Fruit fly (Drosophila melanogaster): ENCODE results near the gene Nt5a.

Nt5a gene

dm6 chr3L:1307005-1307632 lies at the start of gene Nt5a, which contains the start of gene Ctr9:
TSS of gene Nt5a (minus strand) at chr3L:1307418.
TSS of gene Ctr9 (plus strand) at chr3L:1307224.
- peak; percentile 44 for TF ChIP-seq Sp1 (GFP tag; optimal IDR thresholded peaks at IDR 0.05)
- no peak for TF ChIP-seq Rel (GFP tag; optimal IDR thresholded peaks at IDR 0.05)
- peak; percentile 66 for TF ChIP-seq Rel (tag; optimal IDR thresholded peaks at IDR 0.05)
- TF ChIP-seq ey (GFP tag; optimal IDR thresholded peaks at IDR 0.05), result peak; percentile 58
- peak; percentile 38 for TF ChIP-seq CG9705 (GFP tag; optimal IDR thresholded peaks at IDR 0.05)
- TF ChIP-seq foxo (GFP tag; optimal IDR thresholded peaks at IDR 0.05), result peak in 1 of 2 experiments; percentile 69
- TF ChIP-seq woc (GFP tag; optimal IDR thresholded peaks at IDR 0.05), result no peak
- peak; percentile 64 for TF ChIP-seq rgr (GFP tag; optimal IDR thresholded peaks at IDR 0.05)
- TF ChIP-seq HLH106 (tag; optimal IDR thresholded peaks at IDR 0.05), result peak; percentile 55
- no peak for TF ChIP-seq Hr78 (GFP tag; optimal IDR thresholded peaks at IDR 0.05)
- no peak for TF ChIP-seq pan (optimal IDR thresholded peaks at IDR 0.05)
- peak; percentile 89 for TF ChIP-seq Hr83 (GFP tag; optimal IDR thresholded peaks at IDR 0.05; ENCODE audit: poor library complexity, severe bottlenecking)
- peak; percentile 56 for TF ChIP-seq OdsH (GFP tag; optimal IDR thresholded peaks at IDR 0.05)
- peak; percentile 90 for TF ChIP-seq Myc (optimal IDR thresholded peaks at IDR 0.05)
- TF ChIP-seq Hnf4 (GFP tag; optimal IDR thresholded peaks at IDR 0.05), result no peak
- TF ChIP-seq psq (GFP tag; optimal IDR thresholded peaks at IDR 0.05), result peak; percentile 75

dm6 chr3L:1354214-1354613 lies 47.0 kb upstream of the Nt5a start:
- TF ChIP-seq Jra (GFP tag; optimal IDR thresholded peaks at IDR 0.05) (no peak), N (GFP tag; optimal IDR thresholded peaks at IDR 0.05) (no peak), CrebA (GFP tag; optimal IDR thresholded peaks at IDR 0.05; ENCODE audit: borderline replicate concordance) (no peak), Sp1 (GFP tag; optimal IDR thresholded peaks at IDR 0.05) (no peak), ey (GFP tag; optimal IDR thresholded peaks at IDR 0.05) (no peak), CG9705 (GFP tag; optimal IDR thresholded peaks at IDR 0.05) (no peak), CG32264 (GFP tag; optimal IDR thresholded peaks at IDR 0.05) (no peak), HLH106 (tag; optimal IDR thresholded peaks at IDR 0.05) (no peak), dmrt93B (GFP tag; optimal IDR thresholded peaks at IDR 0.05) (no peak), Dfd (GFP tag; optimal IDR thresholded peaks at IDR 0.05) (no peak)

- TF ChIP-seq Vsx2 (GFP tag; optimal IDR thresholded peaks at IDR 0.05; ENCODE audit: partially characterized antibody), result no peak
- no peak for TF ChIP-seq Sp1 (GFP tag; optimal IDR thresholded peaks at IDR 0.05)
- no peak for TF ChIP-seq GATAd (GFP tag; optimal IDR thresholded peaks at IDR 0.05)
- peak; percentile 7 for TF ChIP-seq ey (GFP tag; optimal IDR thresholded peaks at IDR 0.05)
- TF ChIP-seq Abd-B (GFP tag; optimal IDR thresholded peaks at IDR 0.05), result no peak
- TF ChIP-seq dmrt93B (GFP tag; optimal IDR thresholded peaks at IDR 0.05), result no peak
- TF ChIP-seq Jra (GFP tag; optimal IDR thresholded peaks at IDR 0.05), result peak; percentile 1
- TF ChIP-seq pan (optimal IDR thresholded peaks at IDR 0.05), result no peak
- no peak for TF ChIP-seq Rel (GFP tag; optimal IDR thresholded peaks at IDR 0.05)
- no peak for TF ChIP-seq Rel (tag; optimal IDR thresholded peaks at IDR 0.05)
- TF ChIP-seq sage (GFP tag; optimal IDR thresholded peaks at IDR 0.05), result no peak
- no peak for TF ChIP-seq CG9705 (GFP tag; optimal IDR thresholded peaks at IDR 0.05)
- peak; percentile 46 for TF ChIP-seq rgr (GFP tag; optimal IDR thresholded peaks at IDR 0.05)
- no peak for TF ChIP-seq Hr83 (GFP tag; optimal IDR thresholded peaks at IDR 0.05; ENCODE audit: poor library complexity, severe bottlenecking)
- TF ChIP-seq Myc (optimal IDR thresholded peaks at IDR 0.05), result peak; percentile 56
- TF ChIP-seq fru (GFP tag; optimal IDR thresholded peaks at IDR 0.05), result peak; percentile 24
- no peak for TF ChIP-seq Mio (GFP tag; optimal IDR thresholded peaks at IDR 0.05)
- peak; percentile 5 for TF ChIP-seq HLH106 (tag; optimal IDR thresholded peaks at IDR 0.05)
- no peak for TF ChIP-seq Hnf4 (GFP tag; optimal IDR thresholded peaks at IDR 0.05)
- no peak for TF ChIP-seq Dif (GFP tag; optimal IDR thresholded peaks at IDR 0.05; ENCODE audit: partially characterized antibody)
- TF ChIP-seq psq (GFP tag; optimal IDR thresholded peaks at IDR 0.05), result peak; percentile 12
- peak; percentile 20 for TF ChIP-seq OdsH (GFP tag; optimal IDR thresholded peaks at IDR 0.05)
- peak; percentile 25 for TF ChIP-seq brk (GFP tag; optimal IDR thresholded peaks at IDR 0.05)
- no peak for TF ChIP-seq lola (GFP tag; optimal IDR thresholded peaks at IDR 0.05)
- TF ChIP-seq dl (GFP tag; optimal IDR thresholded peaks at IDR 0.05; ENCODE audit: insufficient read depth in 1 of 2, partially characterized antibody in 2 of 2), result no peak
- TF ChIP-seq foxo (GFP tag; optimal IDR thresholded peaks at IDR 0.05), result peak in 1 of 2 experiments; percentile 45
- peak; percentile 2 for TF ChIP-seq CG32264 (GFP tag; optimal IDR thresholded peaks at IDR 0.05)
- TF ChIP-seq N (GFP tag; optimal IDR thresholded peaks at IDR 0.05), result no peak
- TF ChIP-seq woc (GFP tag; optimal IDR thresholded peaks at IDR 0.05), result peak; percentile 11
- TF ChIP-seq Hr78 (GFP tag; optimal IDR thresholded peaks at IDR 0.05), result no peak
- TF ChIP-seq jim (GFP tag; optimal IDR thresholded peaks at IDR 0.05), result no peak
- peak; percentile 14 for TF ChIP-seq sv (GFP tag; optimal IDR thresholded peaks at IDR 0.05)
- TF ChIP-seq usp (GFP tag; optimal IDR thresholded peaks at IDR 0.05), result no peak
- TF ChIP-seq tai (GFP tag; optimal IDR thresholded peaks at IDR 0.05), result no peak
- TF ChIP-seq dsf (GFP tag; optimal IDR thresholded peaks at IDR 0.05; ENCODE audit: borderline replicate concordance), result no peak
- peak; percentile 46 for TF ChIP-seq h (GFP tag; optimal IDR thresholded peaks at IDR 0.05)
- TF ChIP-seq CrebA (GFP tag; optimal IDR thresholded peaks at IDR 0.05; ENCODE audit: borderline replicate concordance), result no peak
- TF ChIP-seq Dfd (GFP tag; optimal IDR thresholded peaks at IDR 0.05), result no peak
- TF ChIP-seq br (GFP tag; optimal IDR thresholded peaks at IDR 0.05), result peak; percentile 8
Observed at dm6 chr3L:1352065-1352464, 44.8 kb upstream of the Nt5a start.
